Worm (Caenorhabditis elegans): Measurements from ENCODE around the gene Y52E8A.1.

DNA sequence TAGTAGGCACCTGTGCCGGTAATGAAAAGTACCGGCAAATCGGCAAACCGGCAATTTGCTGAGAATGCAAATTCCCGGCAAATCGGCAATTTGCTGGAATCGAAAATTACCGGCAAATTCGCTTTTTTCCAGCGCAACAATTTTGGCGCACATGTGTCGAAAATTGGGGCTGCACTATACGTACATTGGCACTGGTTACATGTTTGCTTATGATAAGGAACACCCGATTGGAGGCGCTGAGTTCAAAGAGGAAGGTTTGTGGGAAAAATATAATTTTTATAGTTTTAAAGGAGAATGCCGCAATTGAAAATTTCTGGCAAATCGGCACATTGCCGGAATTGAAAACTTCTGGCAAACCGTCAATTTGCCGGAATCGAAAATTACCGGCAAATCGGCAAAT is 24.6 kb upstream of the Y52E8A.1 start:
- TF ChIP-seq T23F11.4 (GFP tag; optimal IDR thresholded peaks at IDR 0.05) (no peak), ztf-16 (tag; optimal IDR thresholded peaks at IDR 0.05) (no peak), fax-1 (tag; optimal IDR thresholded peaks at IDR 0.05) (no peak), ceh-30 (tag; optimal IDR thresholded peaks at IDR 0.05) (no peak), hlh-6 (tag; optimal IDR thresholded peaks at IDR 0.05) (no peak), unc-86 (tag; optimal IDR thresholded peaks at IDR 0.05) (no peak), unc-55 (GFP tag; optimal IDR thresholded peaks at IDR 0.05) (no peak), nhr-11 (tag; optimal IDR thresholded peaks at IDR 0.05) (no peak), elt-2 (tag; optimal IDR thresholded peaks at IDR 0.05) (no peak), mec-3 (tag; optimal IDR thresholded peaks at IDR 0.05; ENCODE audit: borderline replicate concordance) (no peak), pqm-1 (tag; optimal IDR thresholded peaks at IDR 0.05) (no peak), ceh-31 (tag; optimal IDR thresholded peaks at IDR 0.05) (no peak), gmeb-2 (tag; optimal IDR thresholded peaks at IDR 0.05) (no peak), eyg-1 (tag; optimal IDR thresholded peaks at IDR 0.05) (no peak)

All from whole organism, late embryonic.